Fruit fly (Drosophila melanogaster): ENCODE measurements around the gene Adh.

DNA sequence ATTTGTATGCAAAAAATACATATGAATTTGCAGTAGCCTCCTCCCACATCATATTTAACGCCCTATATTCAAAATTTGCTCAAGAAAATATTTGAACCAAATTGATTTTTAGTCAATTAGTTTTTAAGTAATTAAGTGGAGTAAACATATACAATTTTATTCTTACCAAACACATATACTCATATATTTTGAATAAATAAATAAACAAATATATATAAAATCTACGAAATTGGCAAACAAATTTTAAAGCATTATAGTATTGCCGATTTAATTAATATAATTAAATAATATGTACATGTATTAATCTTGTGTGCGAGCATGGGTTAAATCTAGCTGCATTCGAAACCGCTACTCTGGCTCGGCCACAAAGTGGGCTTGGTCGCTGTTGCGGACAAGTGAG, 908 bp upstream of the Adh start:
- TF ChIP-seq h (optimal IDR thresholded peaks at IDR 0.05) (no peak), insv (optimal IDR thresholded peaks at IDR 0.05) (no peak)
